Worm (Caenorhabditis elegans) whole organism, early embryonic: ENCODE data around the gene rbmx-2.

Source experiments
- B0310.2 ChIP-seq: sonication (generic microtip); optimal IDR thresholded peaks from 2 replicates; lab custom pipeline; 2016; ENCODE audit warnings: mild to moderate bottlenecking, missing genetic modification characterization, missing compliant biosample characterization
- F13C5.2 ChIP-seq: sonication (generic microtip); optimal IDR thresholded peaks from 2 replicates; lab custom pipeline; 2017; ENCODE audit warnings: mild to moderate bottlenecking, missing genetic modification characterization, inconsistent platforms, missing compliant biosample characterization
- aly-1 ChIP-seq: sonication (generic microtip); optimal IDR thresholded peaks from 2 replicates; lab custom pipeline; 2016; ENCODE audit warnings: missing genetic modification characterization, missing compliant biosample characterization
- ama-1 ChIP-seq: fragments of 150-350 bp; optimal IDR thresholded peaks from 2 replicates; lab custom pipeline; 2014
- ceh-13 ChIP-seq: fragments of 200-800 bp; sonication (Bioruptor generic); optimal IDR thresholded peaks from 2 replicates; lab custom pipeline; 2018; ENCODE audit warnings: mild to moderate bottlenecking, missing genetic modification characterization, missing compliant biosample characterization
- ceh-36 ChIP-seq: sonication (generic microtip); optimal IDR thresholded peaks from 2 replicates; lab custom pipeline; 2016; ENCODE audit warnings: missing genetic modification characterization, inconsistent platforms, missing compliant biosample characterization
- ets-7 ChIP-seq: sonication (generic microtip); optimal IDR thresholded peaks from 2 replicates; lab custom pipeline; 2016; ENCODE audit warnings: missing genotype, missing genetic modification characterization, missing compliant biosample characterization
- flt-1 ChIP-seq: fragments of 200-800 bp; sonication (Bioruptor generic); IDR thresholded peaks from 2 replicates; pipeline ENCODE4 v1.3.6; 2022; ENCODE audit warnings: missing genetic modification characterization, missing compliant biosample characterization
- hmbx-1 ChIP-seq: sonication (generic microtip); optimal IDR thresholded peaks from 2 replicates; lab custom pipeline; 2016; ENCODE audit warnings: mild to moderate bottlenecking, missing genetic modification characterization, missing compliant biosample characterization
- hmg-4 ChIP-seq: fragments of 200-800 bp; sonication (Bioruptor generic); optimal IDR thresholded peaks from 2 replicates; lab custom pipeline; 2018; ENCODE audit warnings: mild to moderate bottlenecking, missing genetic modification characterization, missing compliant biosample characterization
- hnd-1 ChIP-seq: sonication (generic microtip); optimal IDR thresholded peaks from 2 replicates; lab custom pipeline; 2016; ENCODE audit warnings: missing genetic modification characterization, missing compliant biosample characterization
- pes-1 ChIP-seq: fragments of 200-800 bp; sonication (Bioruptor generic); IDR thresholded peaks from 2 replicates; pipeline ENCODE4 v1.3.6; 2022; ENCODE audit warnings: missing genetic modification reagents, missing genetic modification characterization, missing compliant biosample characterization
- scrt-1 ChIP-seq: fragments of 200-800 bp; sonication (Bioruptor generic); IDR thresholded peaks from 2 replicates; pipeline ENCODE4 v1.3.6; 2022; ENCODE audit warnings: missing genetic modification characterization, missing compliant biosample characterization
- sea-1 ChIP-seq: fragments of 200-800 bp; sonication (Bioruptor generic); conservative IDR thresholded peaks from 2 replicates; pipeline ENCODE4 v1.3.6; 2022; ENCODE audit warnings: missing genetic modification characterization, missing compliant biosample characterization
- tbx-11 ChIP-seq: fragments of 200-800 bp; sonication (Bioruptor generic); IDR thresholded peaks from 2 replicates; pipeline ENCODE4 v1.3.6; 2022; ENCODE audit warnings: missing genetic modification characterization, missing compliant biosample characterization
- tbx-37 ChIP-seq: fragments of 200-800 bp; sonication (Bioruptor generic); conservative IDR thresholded peaks from 2 replicates; pipeline ENCODE4 v1.3.6; 2022; ENCODE audit warnings: missing genetic modification reagents, missing genetic modification characterization, missing compliant biosample characterization
- tra-4 ChIP-seq: sonication (generic microtip); optimal IDR thresholded peaks from 2 replicates; lab custom pipeline; 2017; ENCODE audit warnings: missing genetic modification characterization, missing compliant biosample characterization

rbmx-2 gene

ce11 chrII:6181337-6181736 is 15.4 kb downstream of the rbmx-2 start:
- TF ChIP-seq ceh-13 (GFP tag; lab: Kevin White, UChicago) (no peak), F13C5.2 (tag; lab: Kevin White, UChicago) (no peak), ceh-36 (no peak), ama-1 (lab: Kevin White, UChicago) (no peak), hmbx-1 (tag; lab: Kevin White, UChicago) (no peak), tbx-11 (no peak), tra-4 (tag; lab: Kevin White, UChicago) (no peak), tbx-37 (GFP tag; lab: Robert Waterston, UW) (no peak), scrt-1 (GFP tag; lab: Robert Waterston, UW) (no peak), sea-1 (GFP tag; lab: Robert Waterston, UW) (no peak), B0310.2 (tag; lab: Kevin White, UChicago) (no peak), pes-1 (no peak), aly-1 (tag; lab: Kevin White, UChicago) (no peak), hmg-4 (GFP tag; lab: Kevin White, UChicago) (no peak)

DNA sequence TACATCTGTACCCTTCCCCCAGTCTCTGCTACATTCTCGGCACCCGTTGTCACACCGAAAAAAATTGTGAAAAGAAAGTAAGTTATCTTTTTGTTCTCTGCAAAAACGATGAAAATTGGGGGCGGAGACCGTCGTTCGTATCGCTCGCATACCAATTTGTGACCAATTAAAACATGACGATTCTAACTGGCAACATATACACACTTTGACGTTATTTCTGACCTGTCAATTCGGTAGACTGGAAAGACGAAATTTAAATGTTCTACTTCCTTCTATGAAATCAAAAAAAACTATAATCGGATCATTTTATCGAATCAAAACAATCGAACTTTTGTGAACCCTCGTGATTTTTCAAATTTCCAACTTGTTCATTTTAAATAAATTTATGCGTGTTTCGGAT is 16.2 kb downstream of the rbmx-2 start:
- TF ChIP-seq hmbx-1 (tag; lab: Kevin White, UChicago) (no peak), aly-1 (tag; lab: Kevin White, UChicago) (no peak), tra-4 (tag; lab: Kevin White, UChicago) (no peak), sea-1 (GFP tag; lab: Robert Waterston, UW) (no peak), ets-7 (tag; lab: Kevin White, UChicago) (no peak), B0310.2 (tag; lab: Kevin White, UChicago) (no peak), tbx-11 (no peak), hmg-4 (GFP tag; lab: Kevin White, UChicago) (no peak), tbx-37 (GFP tag; lab: Robert Waterston, UW) (no peak), pes-1 (no peak), flt-1 (GFP tag; lab: Robert Waterston, UW) (no peak), hnd-1 (no peak), scrt-1 (GFP tag; lab: Robert Waterston, UW) (no peak), ama-1 (lab: Kevin White, UChicago) (no peak), ceh-36 (no peak), F13C5.2 (tag; lab: Kevin White, UChicago) (no peak), ceh-13 (GFP tag; lab: Kevin White, UChicago) (no peak)

DNA sequence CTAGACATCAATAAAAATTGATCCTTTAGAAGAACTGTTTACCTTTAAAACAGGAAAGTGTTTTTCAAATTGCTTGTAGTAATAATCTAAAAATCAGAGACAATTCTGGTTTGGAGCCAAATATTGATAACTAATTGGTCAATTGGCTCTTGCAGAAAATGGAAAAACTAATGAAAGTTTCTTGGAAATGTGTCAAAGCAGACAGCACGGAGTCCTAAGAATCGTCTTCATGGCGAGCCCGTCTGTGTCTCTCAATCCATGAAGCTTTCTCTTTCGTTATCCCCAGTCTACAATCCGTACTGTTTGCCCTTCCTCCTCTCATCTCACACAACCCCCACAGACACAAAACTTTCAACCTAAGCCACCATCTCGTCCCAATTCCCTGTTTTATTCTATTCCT is 17.2 kb downstream of the rbmx-2 start, which contains the start of gene F40H3.1:
F40H3.1 (plus strand) TSS at position 301 of the 400 bp plus-strand sequence.
- TF ChIP-seq ceh-36 (no peak), pes-1 (no peak), sea-1 (GFP tag; lab: Robert Waterston, UW) (no peak), tbx-37 (GFP tag; lab: Robert Waterston, UW) (no peak), ets-7 (tag; lab: Kevin White, UChicago) (no peak), scrt-1 (GFP tag; lab: Robert Waterston, UW) (no peak), hmbx-1 (tag; lab: Kevin White, UChicago) (no peak), aly-1 (tag; lab: Kevin White, UChicago) (no peak), F13C5.2 (tag; lab: Kevin White, UChicago) (no peak), hnd-1 (no peak), B0310.2 (tag; lab: Kevin White, UChicago) (no peak)

ce11 chrII:6178743-6179129 is 18.0 kb downstream of the rbmx-2 start:
- TF ChIP-seq hnd-1 (no peak), hmg-4 (GFP tag; lab: Kevin White, UChicago) (no peak), ets-7 (tag; lab: Kevin White, UChicago) (no peak), ceh-13 (GFP tag; lab: Kevin White, UChicago) (no peak), B0310.2 (tag; lab: Kevin White, UChicago) (no peak), pes-1 (no peak)

- no peak for TF ChIP-seq tra-4 (tag; lab: Kevin White, UChicago)
- TF ChIP-seq flt-1 (GFP tag; lab: Robert Waterston, UW), result no peak
- TF ChIP-seq hmg-4 (GFP tag; lab: Kevin White, UChicago), result no peak
- TF ChIP-seq aly-1 (tag; lab: Kevin White, UChicago), result no peak
- no peak for TF ChIP-seq F13C5.2 (tag; lab: Kevin White, UChicago)
- TF ChIP-seq ceh-36, result no peak
- TF ChIP-seq ets-7 (tag; lab: Kevin White, UChicago), result no peak
- TF ChIP-seq tbx-11, result no peak
- no peak for TF ChIP-seq ceh-13 (GFP tag; lab: Kevin White, UChicago)
- TF ChIP-seq pes-1, result no peak
Measured at ce11 chrII:6177975-6178742, 18.6 kb downstream of the rbmx-2 start.

ce11 chrII:6176154-6176897 is 20.4 kb downstream of the rbmx-2 start:
- TF ChIP-seq scrt-1 (GFP tag; lab: Robert Waterston, UW), result no peak
- no peak for TF ChIP-seq aly-1 (tag; lab: Kevin White, UChicago)
- TF ChIP-seq hnd-1, result no peak
- no peak for TF ChIP-seq hmg-4 (GFP tag; lab: Kevin White, UChicago)
- TF ChIP-seq ceh-13 (GFP tag; lab: Kevin White, UChicago), result no peak
- TF ChIP-seq pes-1, result no peak
- no peak for TF ChIP-seq flt-1 (GFP tag; lab: Robert Waterston, UW)
- no peak for TF ChIP-seq tbx-37 (GFP tag; lab: Robert Waterston, UW)
- no peak for TF ChIP-seq tbx-11
- TF ChIP-seq hmbx-1 (tag; lab: Kevin White, UChicago), result no peak
- TF ChIP-seq F13C5.2 (tag; lab: Kevin White, UChicago), result no peak
- TF ChIP-seq ama-1 (lab: Kevin White, UChicago), result no peak
- no peak for TF ChIP-seq B0310.2 (tag; lab: Kevin White, UChicago)
- TF ChIP-seq sea-1 (GFP tag; lab: Robert Waterston, UW), result no peak
- no peak for TF ChIP-seq ceh-36
- no peak for TF ChIP-seq tra-4 (tag; lab: Kevin White, UChicago)
- no peak for TF ChIP-seq ets-7 (tag; lab: Kevin White, UChicago)
